Fruit fly (Drosophila melanogaster): Measurements from ENCODE around the gene Msp300.

Msp300 gene

DNA sequence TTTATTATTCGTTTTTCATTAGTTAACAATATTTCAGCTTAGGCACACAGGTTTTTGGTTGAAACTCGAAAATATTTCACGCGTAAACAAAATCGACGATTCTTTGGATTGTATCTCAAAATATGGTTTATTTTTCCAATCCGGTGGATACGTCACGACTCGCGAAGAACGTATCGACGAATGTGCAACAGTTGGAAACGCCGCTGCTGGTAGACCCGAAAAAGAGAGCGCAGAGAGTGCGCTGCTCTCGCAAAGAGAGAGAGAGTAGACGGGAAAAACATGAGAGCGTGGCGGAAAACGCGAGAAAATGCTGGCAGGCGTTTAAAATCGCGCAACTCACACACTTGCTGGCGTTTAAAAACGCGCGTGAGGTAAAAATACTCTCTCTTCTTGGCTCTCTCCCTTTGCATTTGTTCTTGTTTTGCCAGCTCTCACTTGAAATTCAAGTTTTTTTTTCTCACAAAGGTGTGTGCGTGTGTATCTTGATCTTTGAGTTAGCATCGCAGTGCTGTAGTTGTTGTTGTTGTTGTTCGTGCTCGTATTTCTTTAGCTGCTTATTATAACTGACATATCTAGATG, 136.6 kb downstream of the Msp300 start (continued):
- TF ChIP-seq CG4617 (GFP tag; optimal IDR thresholded peaks at IDR 0.05; ENCODE audit: borderline replicate concordance) (no peak), Lhr (GFP tag; optimal IDR thresholded peaks at IDR 0.05) (no peak), NK7.1 (GFP tag; optimal IDR thresholded peaks at IDR 0.05) (no peak), CG5180 (GFP tag; optimal IDR thresholded peaks at IDR 0.05) (peak; percentile 11), Six4 (GFP tag; optimal IDR thresholded peaks at IDR 0.05) (peak; percentile 10), Fer3 (tag; optimal IDR thresholded peaks at IDR 0.05) (no peak), CG6689 (GFP tag; IDR thresholded peaks at IDR 0.05) (no peak), CG10321 (GFP tag; IDR thresholded peaks at IDR 0.05) (no peak), CG2712 (tag; optimal IDR thresholded peaks at IDR 0.05) (no peak), CG4328 (GFP tag; optimal IDR thresholded peaks at IDR 0.05) (no peak), CG9876 (GFP tag; optimal IDR thresholded peaks at IDR 0.05) (no peak), BEAF-32 (GFP tag; optimal IDR thresholded peaks at IDR 0.05) (no peak), CG7556 (GFP tag; optimal IDR thresholded peaks at IDR 0.05) (no peak), tio (GFP tag; optimal IDR thresholded peaks at IDR 0.05) (no peak), CG8765 (GFP tag; IDR thresholded peaks at IDR 0.05) (no peak), Blimp-1 (GFP tag; optimal IDR thresholded peaks at IDR 0.05) (no peak), CG16813 (GFP tag; IDR thresholded peaks at IDR 0.05; ENCODE audit: partially characterized antibody) (no peak), CG10543 (GFP tag; optimal IDR thresholded peaks at IDR 0.05) (no peak), CG10979 (tag; optimal IDR thresholded peaks at IDR 0.05) (no peak), bcd (GFP tag; optimal IDR thresholded peaks at IDR 0.05) (no peak), CG17186 (GFP tag; optimal IDR thresholded peaks at IDR 0.05) (no peak), CG30403 (GFP tag; optimal IDR thresholded peaks at IDR 0.05) (no peak), aop (GFP tag; IDR thresholded peaks at IDR 0.05) (no peak), schlank (tag; optimal IDR thresholded peaks at IDR 0.05) (no peak), ERR (GFP tag; optimal IDR thresholded peaks at IDR 0.05) (no peak), CG12391 (tag; optimal IDR thresholded peaks at IDR 0.05) (no peak), Spps (tag; optimal IDR thresholded peaks at IDR 0.05) (no peak), CG14860 (GFP tag; IDR thresholded peaks at IDR 0.05; ENCODE audit: partially characterized antibody) (no peak), Doc3 (GFP tag; IDR thresholded peaks at IDR 0.05; ENCODE audit: partially characterized antibody) (0 out of 3 replicates have a peak, but pooled peaks have one; percentile 57), sc (optimal IDR thresholded peaks at IDR 0.05) (no peak), sc (GFP tag; optimal IDR thresholded peaks at IDR 0.05) (no peak), emc (GFP tag; optimal IDR thresholded peaks at IDR 0.05) (no peak), CG3995 (GFP tag; optimal IDR thresholded peaks at IDR 0.05) (no peak), CG17328 (GFP tag; IDR thresholded peaks at IDR 0.05) (no peak), CG8924 (tag; optimal IDR thresholded peaks at IDR 0.05) (peak; percentile 17), Sox102F (GFP tag; optimal IDR thresholded peaks at IDR 0.05) (no peak), p53 (GFP tag; optimal IDR thresholded peaks at IDR 0.05) (no peak), MESR4 (GFP tag; optimal IDR thresholded peaks at IDR 0.05) (no peak), GATAe (GFP tag; conservative IDR thresholded peaks at IDR 0.05) (no peak), cas (GFP tag; IDR thresholded peaks at IDR 0.05) (no peak), luna (GFP tag; optimal IDR thresholded peaks at IDR 0.05) (no peak), CG13287 (GFP tag; IDR thresholded peaks at IDR 0.05; ENCODE audit: partially characterized antibody) (peak; percentile 76), E2f2 (GFP tag; IDR thresholded peaks at IDR 0.05) (0 out of 2 replicates have a peak, but pooled peaks have one; percentile 19), slbo (GFP tag; IDR thresholded peaks at IDR 0.05) (no peak), CG34376 (GFP tag; optimal IDR thresholded peaks at IDR 0.05) (peak; percentile 10), Ptx1 (GFP tag; IDR thresholded peaks at IDR 0.05) (no peak), ase (GFP tag; IDR thresholded peaks at IDR 0.05) (no peak), pita (GFP tag; optimal IDR thresholded peaks at IDR 0.05) (no peak), Camta (GFP tag; optimal IDR thresholded peaks at IDR 0.05) (no peak), Mes4 (GFP tag; optimal IDR thresholded peaks at IDR 0.05) (no peak), vvl (GFP tag; IDR thresholded peaks at IDR 0.05) (peak; percentile 54; the same call in 1 of the 2 replicates)

All from whole organism, embryonic.